Worm (Caenorhabditis elegans) whole organism, L1 larva: Measurements from ENCODE around the gene cam-1.

Experiments used
- C16A3.4 ChIP-seq: fragments of 150-350 bp; optimal IDR thresholded peaks from 2 replicates; lab custom pipeline; 2014; ENCODE audit warnings: missing biosample characterization, missing genetic modification characterization
- C34B4.2 ChIP-seq: sonication (generic microtip); optimal IDR thresholded peaks from 2 replicates; lab custom pipeline; 2017; ENCODE audit warnings: mild to moderate bottlenecking, missing genetic modification characterization, missing compliant biosample characterization
- alr-1 ChIP-seq: fragments of 200-800 bp; sonication (Bioruptor generic); optimal IDR thresholded peaks from 2 replicates; lab custom pipeline; 2018; ENCODE audit warnings: borderline replicate concordance, mild to moderate bottlenecking, missing genetic modification characterization, missing compliant biosample characterization
- aly-2 ChIP-seq: fragments of 150-350 bp; optimal IDR thresholded peaks from 2 replicates; lab custom pipeline; 2014; ENCODE audit warnings: missing biosample characterization, missing genetic modification characterization
- ama-1 ChIP-seq: fragments of 150-350 bp; optimal IDR thresholded peaks from 2 replicates; lab custom pipeline; 2014
- ceh-63 ChIP-seq: fragments of 200-800 bp; sonication (Bioruptor generic); optimal IDR thresholded peaks from 2 replicates; lab custom pipeline; 2018; ENCODE audit warnings: mild to moderate bottlenecking, missing genetic modification characterization, missing compliant biosample characterization
- ceh-82 ChIP-seq, 3 experiments: fragments of 150-350 bp in 1 of 3; sonication (generic microtip) in 2 of 3; optimal IDR thresholded peaks; 2 replicates each; lab custom pipeline; 2014 to 2017; ENCODE audit warnings: missing biosample characterization in 3 of 3, missing genetic modification characterization in 3 of 3
- ceh-90 ChIP-seq: sonication (generic microtip); optimal IDR thresholded peaks from 2 replicates; lab custom pipeline; 2016; ENCODE audit warnings: missing genetic modification characterization, missing compliant biosample characterization
- dsc-1 ChIP-seq: sonication (generic microtip); optimal IDR thresholded peaks from 2 replicates; lab custom pipeline; 2016; ENCODE audit warnings: mild to moderate bottlenecking, missing genetic modification characterization, missing compliant biosample characterization
- efl-1 ChIP-seq, 4 experiments: fragments of 150-350 bp; optimal IDR thresholded peaks in 3 of 4; peaks in 1 of 4; 1 replicate in 1 of 4; 2 replicates in 3 of 4; lab custom pipeline; 2014; ENCODE audit warnings: missing biosample characterization in 2 of 4, missing genetic modification characterization in 2 of 4, missing genetic modification reagents in 2 of 4
- efl-3 ChIP-seq: fragments of 200-800 bp; sonication (Bioruptor generic); optimal IDR thresholded peaks from 2 replicates; lab custom pipeline; 2018; ENCODE audit warnings: mild to moderate bottlenecking, missing genetic modification characterization, missing compliant biosample characterization
- ets-5 ChIP-seq: fragments of 200-800 bp; sonication (Bioruptor generic); IDR thresholded peaks from 2 replicates; pipeline ENCODE4 v1.3.6; 2022; ENCODE audit warnings: missing genetic modification characterization, missing compliant biosample characterization
- fkh-10 ChIP-seq: sonication (generic microtip); optimal IDR thresholded peaks from 2 replicates; lab custom pipeline; 2017; ENCODE audit warnings: missing biosample characterization, missing genetic modification reagents, missing genetic modification characterization
- grh-1 ChIP-seq: fragments of 200-800 bp; sonication (Bioruptor generic); IDR thresholded peaks from 2 replicates; pipeline ENCODE4 v1.3.6; 2022; ENCODE audit warnings: missing genetic modification reagents, missing genetic modification characterization, missing compliant biosample characterization
- hlh-4 ChIP-seq: sonication (generic microtip); optimal IDR thresholded peaks from 2 replicates; lab custom pipeline; 2016; ENCODE audit warnings: mild to moderate bottlenecking, missing genetic modification characterization, missing compliant biosample characterization
- irx-1 ChIP-seq: sonication (generic microtip); optimal IDR thresholded peaks from 2 replicates; lab custom pipeline; 2016; ENCODE audit warnings: missing genetic modification characterization, missing compliant biosample characterization
- isw-1 ChIP-seq: fragments of 200-800 bp; sonication (Bioruptor generic); IDR thresholded peaks from 2 replicates; pipeline ENCODE4 v1.3.6; 2022; ENCODE audit warnings: missing genetic modification characterization, missing compliant biosample characterization
- lin-13 ChIP-seq: fragments of 150-350 bp; optimal IDR thresholded peaks from 2 replicates; lab custom pipeline; 2014; ENCODE audit warnings: missing biosample characterization, missing genetic modification reagents, missing genetic modification characterization
- lin-14 ChIP-seq: fragments of 200-800 bp; sonication (Bioruptor generic); optimal IDR thresholded peaks from 2 replicates; lab custom pipeline; 2018; ENCODE audit warnings: mild to moderate bottlenecking, missing genetic modification characterization, moderate library complexity, missing compliant biosample characterization
- lin-15B ChIP-seq: fragments of 150-350 bp; sonication (generic microtip); optimal IDR thresholded peaks from 3 replicates; lab custom pipeline; 2014; ENCODE audit warnings: missing biosample characterization, missing genetic modification characterization
- lin-39 ChIP-seq: fragments of 150-350 bp; optimal IDR thresholded peaks from 2 replicates; lab custom pipeline; 2014; ENCODE audit warnings: missing biosample characterization, missing genetic modification reagents, missing genetic modification characterization
- lir-3 ChIP-seq: sonication (generic microtip); optimal IDR thresholded peaks from 2 replicates; lab custom pipeline; 2016; ENCODE audit warnings: mild to moderate bottlenecking, missing genetic modification characterization, moderate library complexity, missing compliant biosample characterization; ENCODE audit not compliant: poor library complexity
- mab-9 ChIP-seq: fragments of 200-800 bp; sonication (Bioruptor generic); IDR thresholded peaks from 2 replicates; pipeline ENCODE4 v1.3.6; 2022; ENCODE audit warnings: missing genetic modification reagents, missing genetic modification characterization, missing compliant biosample characterization
- mdl-1 ChIP-seq, 2 experiments: fragments of 150-350 bp; optimal IDR thresholded peaks; 2 replicates each; lab custom pipeline; 2014 to 2017; ENCODE audit warnings: missing biosample characterization in 2 of 2, missing genetic modification characterization in 2 of 2, inconsistent platforms in 1 of 2
- mep-1 ChIP-seq: fragments of 150-350 bp; optimal IDR thresholded peaks from 2 replicates; lab custom pipeline; 2014; ENCODE audit warnings: missing biosample characterization, missing genetic modification characterization
- nhr-11 ChIP-seq: fragments of 150-350 bp; optimal IDR thresholded peaks from 2 replicates; lab custom pipeline; 2014; ENCODE audit warnings: missing biosample characterization, missing genetic modification characterization
- nhr-12 ChIP-seq: sonication (generic microtip); optimal IDR thresholded peaks from 2 replicates; lab custom pipeline; 2017; ENCODE audit warnings: missing biosample characterization, missing genetic modification characterization
- nhr-237 ChIP-seq: fragments of 150-350 bp; optimal IDR thresholded peaks from 2 replicates; lab custom pipeline; 2014; ENCODE audit warnings: missing biosample characterization, missing genetic modification characterization
- nhr-47 ChIP-seq: sonication (generic microtip); optimal IDR thresholded peaks from 2 replicates; lab custom pipeline; 2016; ENCODE audit warnings: mild to moderate bottlenecking, missing genetic modification characterization, moderate library complexity, missing compliant biosample characterization
- nhr-76 ChIP-seq: sonication (generic microtip); optimal IDR thresholded peaks from 2 replicates; lab custom pipeline; 2017; ENCODE audit warnings: missing biosample characterization, missing genetic modification characterization
- nhr-77 ChIP-seq: fragments of 150-350 bp; optimal IDR thresholded peaks from 2 replicates; lab custom pipeline; 2014; ENCODE audit warnings: missing biosample characterization, missing genetic modification characterization
- nhr-85 ChIP-seq: sonication (generic microtip); peaks from one replicate; lab custom pipeline; 2016; ENCODE audit warnings: missing genetic modification characterization, inconsistent platforms, missing compliant biosample characterization
- pax-3 ChIP-seq: fragments of 200-800 bp; sonication (Bioruptor generic); optimal IDR thresholded peaks from 2 replicates; lab custom pipeline; 2018; ENCODE audit warnings: mild to moderate bottlenecking, missing genetic modification characterization, moderate library complexity, missing compliant biosample characterization
- pqm-1 ChIP-seq: sonication (generic microtip); optimal IDR thresholded peaks from 3 replicates; lab custom pipeline; 2017; ENCODE audit warnings: missing biosample characterization, missing genetic modification characterization
- rnt-1 ChIP-seq: sonication (generic microtip); optimal IDR thresholded peaks from 2 replicates; lab custom pipeline; 2016; ENCODE audit warnings: mild to moderate bottlenecking, missing genetic modification characterization, moderate library complexity, missing compliant biosample characterization
- skn-1 ChIP-seq: fragments of 150-350 bp; optimal IDR thresholded peaks from 2 replicates; lab custom pipeline; 2014; ENCODE audit warnings: missing biosample characterization, missing genetic modification characterization
- snpc-4 ChIP-seq: fragments of 150-350 bp; optimal IDR thresholded peaks from 2 replicates; lab custom pipeline; 2014; ENCODE audit warnings: missing biosample characterization, missing genetic modification characterization
- sox-4 ChIP-seq: sonication (generic microtip); optimal IDR thresholded peaks from 2 replicates; lab custom pipeline; 2016; ENCODE audit warnings: missing genetic modification characterization, missing compliant biosample characterization
- sptf-1 ChIP-seq: fragments of 150-350 bp; optimal IDR thresholded peaks from 2 replicates; lab custom pipeline; 2014; ENCODE audit warnings: missing biosample characterization, missing genetic modification characterization
- unc-130 ChIP-seq: fragments of 150-350 bp; optimal IDR thresholded peaks from 2 replicates; lab custom pipeline; 2017; ENCODE audit warnings: missing biosample characterization, missing genetic modification characterization, inconsistent platforms
- unc-30 ChIP-seq: sonication (generic microtip); optimal IDR thresholded peaks from 2 replicates; lab custom pipeline; 2017; ENCODE audit warnings: missing biosample characterization, missing genetic modification characterization
- unc-86 ChIP-seq: sonication (generic microtip); optimal IDR thresholded peaks from 2 replicates; lab custom pipeline; 2016; ENCODE audit warnings: missing genetic modification characterization, missing compliant biosample characterization
- vab-15 ChIP-seq: sonication (generic microtip); optimal IDR thresholded peaks from 2 replicates; lab custom pipeline; 2017; ENCODE audit warnings: missing genotype, mild to moderate bottlenecking, missing genetic modification characterization, missing compliant biosample characterization
- xbp-1 ChIP-seq: sonication (generic microtip); optimal IDR thresholded peaks from 2 replicates; lab custom pipeline; 2016; ENCODE audit warnings: missing genetic modification characterization, missing compliant biosample characterization
- zag-1 ChIP-seq: fragments of 150-350 bp; optimal IDR thresholded peaks from 2 replicates; lab custom pipeline; 2014; ENCODE audit warnings: missing biosample characterization, missing genetic modification characterization
- ztf-11 ChIP-seq, 2 experiments: sonication (generic microtip); optimal IDR thresholded peaks; 2 replicates each; lab custom pipeline; 2016 to 2017; ENCODE audit warnings: missing genetic modification characterization in 2 of 2, missing biosample characterization in 1 of 2, missing compliant biosample characterization in 1 of 2

Gene cam-1

ce11 chrII:9279016-9279415, 31.1 kb downstream of the cam-1 start:
- TF ChIP-seq ceh-82 (tag; optimal IDR thresholded peaks at IDR 0.05; lab: Kevin White, UChicago) (no peak), lin-15B (tag; lab: Kevin White, UChicago) (no peak), hlh-4 (peak; percentile 95), C34B4.2 (tag; lab: Kevin White, UChicago) (no peak)

ce11 chrII:9277153-9277552, 33.0 kb downstream of the cam-1 start:
- TF ChIP-seq efl-1 (optimal IDR thresholded peaks at IDR 0.05; lab: Kevin White, UChicago) (no peak), efl-1 (GFP tag; optimal IDR thresholded peaks at IDR 0.05 in 1 of 2; lab: Kevin White, UChicago) (peak in 1 of 2 experiments; percentile 91), lir-3 (no peak)

DNA sequence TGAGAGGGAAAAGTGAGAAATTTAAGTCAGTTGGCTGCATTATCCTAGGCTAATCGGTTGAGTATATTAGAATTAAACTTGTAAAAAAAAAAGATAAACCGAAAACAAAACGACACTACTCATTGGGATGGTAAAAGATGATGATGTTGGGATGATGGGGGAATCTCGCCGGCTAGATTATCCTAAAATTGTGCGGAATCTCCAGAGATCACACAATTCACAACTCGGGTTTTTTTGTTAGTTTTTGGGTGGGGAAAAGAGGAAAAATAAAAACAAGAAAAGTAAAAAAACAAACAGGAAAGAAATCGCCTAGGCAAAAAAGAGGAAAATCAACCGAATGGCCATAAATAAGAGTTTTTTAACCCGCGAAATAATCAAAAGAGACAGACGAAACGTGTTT, 34.9 kb downstream of the cam-1 start:
- TF ChIP-seq skn-1 (tag; lab: Kevin White, UChicago) (no peak), nhr-85 (peak; percentile 43)

DNA sequence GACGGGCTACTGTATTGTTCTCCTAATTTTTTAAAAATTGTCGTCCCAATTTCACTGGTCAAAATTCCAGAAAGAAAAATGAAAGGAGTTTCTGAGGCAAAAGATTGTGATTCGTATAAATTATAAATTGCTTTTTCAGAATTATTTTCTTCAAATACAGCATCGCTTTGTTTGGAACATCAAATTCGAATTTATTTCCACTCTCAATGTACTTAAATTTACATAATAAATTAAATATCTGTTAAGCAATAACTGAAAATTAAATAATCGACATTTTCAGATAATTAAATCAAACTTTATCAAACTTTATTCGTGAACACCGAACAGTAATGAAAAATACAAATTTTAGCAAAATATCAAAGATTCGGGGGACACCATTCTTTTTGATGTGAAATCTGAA, 35.4 kb downstream of the cam-1 start:
- TF ChIP-seq aly-2 (peak; percentile 31), mep-1 (tag; lab: Kevin White, UChicago) (peak; percentile 2), nhr-237 (no peak)
- TF ChIP-seq, all 84 proteins: peak for 2

- TF ChIP-seq ceh-90 = no peak
- TF ChIP-seq lin-14 (GFP tag; lab: Kevin White, UChicago) = peak; percentile 97
- peak; percentile 86 for TF ChIP-seq mep-1 (tag; lab: Kevin White, UChicago)
- peak; percentile 48 for TF ChIP-seq dsc-1 (tag; lab: Kevin White, UChicago)
- TF ChIP-seq irx-1 (tag; lab: Kevin White, UChicago) = peak; percentile 79
- no peak for TF ChIP-seq ets-5 (GFP tag; lab: Robert Waterston, UW)
- peak; percentile 72 for TF ChIP-seq unc-86
- TF ChIP-seq xbp-1 (tag; lab: Kevin White, UChicago) = peak; percentile 80
- TF ChIP-seq pqm-1 (tag; lab: Kevin White, UChicago) = no peak
- peak; percentile 2 for TF ChIP-seq fkh-10 (GFP tag; lab: Kevin White, UChicago)
- no peak for TF ChIP-seq alr-1 (tag; lab: Kevin White, UChicago)
- TF ChIP-seq unc-130 (tag; lab: Kevin White, UChicago) = no peak
- TF ChIP-seq pax-3 (tag; lab: Kevin White, UChicago) = peak; percentile 60
- TF ChIP-seq sptf-1 (tag; lab: Kevin White, UChicago) = no peak
- no peak for TF ChIP-seq efl-3 (GFP tag; lab: Kevin White, UChicago)
- TF ChIP-seq vab-15 (tag; lab: Kevin White, UChicago) = no peak
- peak; percentile 15 for TF ChIP-seq sox-4 (tag; lab: Kevin White, UChicago)
- peak; percentile 89 for TF ChIP-seq nhr-47 (tag; lab: Kevin White, UChicago)
- TF ChIP-seq C34B4.2 (tag; lab: Kevin White, UChicago) = no peak
- peak; percentile 80 for TF ChIP-seq grh-1 (GFP tag; lab: Robert Waterston, UW)
- peak; percentile 66 for TF ChIP-seq isw-1
- peak; percentile 56; the same call in 1 of the 2 replicates for TF ChIP-seq mab-9 (GFP tag; lab: Robert Waterston, UW)
- TF ChIP-seq lin-39 (tag; lab: Kevin White, UChicago) = peak; percentile 60
- TF ChIP-seq nhr-12 = no peak
- TF ChIP-seq ceh-63 = no peak
- peak; percentile 6 for TF ChIP-seq ama-1
- TF ChIP-seq ztf-11 (tag; optimal IDR thresholded peaks at IDR 0.05; lab: Kevin White, UChicago) = no peak
- peak; percentile 49 for TF ChIP-seq nhr-77 (tag; lab: Kevin White, UChicago)
- peak; percentile 1 for TF ChIP-seq lin-15B (tag; lab: Kevin White, UChicago)
- TF ChIP-seq zag-1 = no peak
- TF ChIP-seq mdl-1 (tag; optimal IDR thresholded peaks at IDR 0.05; lab: Kevin White, UChicago) = peak; percentile 14 to 92
- peak; percentile 59 for TF ChIP-seq snpc-4 (tag; lab: Kevin White, UChicago)
- TF ChIP-seq hlh-4 = peak; percentile 95
- TF ChIP-seq unc-30 (tag; lab: Kevin White, UChicago) = no peak
- TF ChIP-seq nhr-76 (tag; lab: Kevin White, UChicago) = no peak
- peak; percentile 86 for TF ChIP-seq nhr-11 (tag; lab: Kevin White, UChicago)
- TF ChIP-seq C16A3.4 (tag; lab: Kevin White, UChicago) = peak; percentile 71
- peak; percentile 70 for TF ChIP-seq lin-13 (GFP tag; lab: Kevin White, UChicago)
- TF ChIP-seq rnt-1 (tag; lab: Kevin White, UChicago) = peak; percentile 92
These were observed 36.1 kb downstream of the cam-1 start for ce11 chrII:9273984-9274383.
